Fruit fly (Drosophila melanogaster) whole organism, embryonic: ENCODE data around the gene Mkk4.

ENCODE experiments used
- Atf6 ChIP-seq: fragments of 200-800 bp; sonication (Bioruptor generic); IDR thresholded peaks from 2 replicates; pipeline ENCODE4 v1.3.6; 2022; ENCODE audit warnings: missing biosample characterization, missing genetic modification characterization
- BtbVII ChIP-seq: fragments of 200-800 bp; sonication (Bioruptor generic); optimal IDR thresholded peaks from 3 replicates; lab custom pipeline; 2017; ENCODE audit warnings: missing biosample characterization, mild to moderate bottlenecking, missing genetic modification characterization
- C15 ChIP-seq: fragments of 200-800 bp; sonication (Bioruptor generic); IDR thresholded peaks from 3 replicates; pipeline ENCODE4 v1.3.6; 2022; ENCODE audit warnings: missing biosample characterization, missing genetic modification characterization
- CG1024 ChIP-seq: fragments of 200-800 bp; sonication (Bioruptor generic); IDR thresholded peaks from 2 replicates; pipeline ENCODE4 v1.3.6; 2022; ENCODE audit warnings: missing biosample characterization, missing genetic modification characterization
- CG10462 ChIP-seq: fragments of 200-800 bp; sonication (Bioruptor generic); optimal IDR thresholded peaks from 2 replicates; lab custom pipeline; 2016; ENCODE audit warnings: missing biosample characterization, missing genetic modification characterization
- CG11456 ChIP-seq: fragments of 200-800 bp; sonication (Bioruptor generic); IDR thresholded peaks from 3 replicates; pipeline ENCODE4 v1.3.6; 2022; ENCODE audit warnings: missing biosample characterization, missing genetic modification characterization
- CG13287 ChIP-seq: fragments of 200-800 bp; sonication (Bioruptor generic); IDR thresholded peaks from 2 replicates; pipeline ENCODE4 v1.3.6; 2022; ENCODE audit warnings: missing biosample characterization, missing genetic modification characterization; ENCODE audit not compliant: partially characterized antibody
- CG13624 ChIP-seq: fragments of 200-800 bp; sonication (Bioruptor generic); optimal IDR thresholded peaks from 2 replicates; lab custom pipeline; 2016; ENCODE audit warnings: missing biosample characterization, missing genetic modification characterization
- CG17186 ChIP-seq: fragments of 200-800 bp; sonication (Bioruptor generic); optimal IDR thresholded peaks from 3 replicates; lab custom pipeline; 2017; ENCODE audit warnings: missing biosample characterization, missing genetic modification reagents, missing genetic modification characterization
- CG17385 ChIP-seq: fragments of 200-800 bp; sonication (Bioruptor generic); optimal IDR thresholded peaks from 3 replicates; lab custom pipeline; 2018; ENCODE audit warnings: missing biosample characterization, mild to moderate bottlenecking, missing genetic modification characterization
- CG18476 ChIP-seq: fragments of 200-800 bp; sonication (Bioruptor generic); optimal IDR thresholded peaks from 2 replicates; lab custom pipeline; 2016; ENCODE audit warnings: missing biosample characterization, mild to moderate bottlenecking, missing genetic modification characterization
- CG2678 ChIP-seq: fragments of 200-800 bp; sonication (Bioruptor generic); optimal IDR thresholded peaks from 3 replicates; lab custom pipeline; 2019; ENCODE audit warnings: missing biosample characterization, mild to moderate bottlenecking, missing genetic modification characterization, moderate library complexity
- CG31441 ChIP-seq: fragments of 200-800 bp; sonication (Bioruptor generic); IDR thresholded peaks from 2 replicates; pipeline ENCODE4 v1.3.6; 2022; ENCODE audit warnings: missing biosample characterization, missing genetic modification characterization
- CG32767 ChIP-seq: fragments of 200-800 bp; sonication (Bioruptor generic); IDR thresholded peaks from 2 replicates; pipeline ENCODE4 v1.3.6; 2022; ENCODE audit warnings: missing biosample characterization, missing genetic modification characterization
- CG3407 ChIP-seq: fragments of 200-800 bp; sonication (Bioruptor generic); optimal IDR thresholded peaks from 2 replicates; lab custom pipeline; 2018; ENCODE audit warnings: missing biosample characterization, mild to moderate bottlenecking, missing genetic modification characterization
- CG3726 ChIP-seq: fragments of 200-800 bp; sonication (Bioruptor generic); IDR thresholded peaks from 3 replicates; pipeline ENCODE4, ENCODE4 v1.3.6; 2022; ENCODE audit warnings: missing biosample characterization, missing genetic modification characterization
- CG6765 ChIP-seq: fragments of 200-800 bp; sonication (Bioruptor generic); optimal IDR thresholded peaks from 3 replicates; lab custom pipeline; 2017; ENCODE audit warnings: missing biosample characterization, mild to moderate bottlenecking, missing genetic modification characterization
- CG8290 ChIP-seq, 3 experiments: fragments of 200-800 bp; sonication (Bioruptor generic); optimal IDR thresholded peaks; 2 replicates each; lab custom pipeline; 2016 to 2019; ENCODE audit warnings: missing biosample characterization in 3 of 3, missing genetic modification characterization in 3 of 3, mild to moderate bottlenecking in 2 of 3, moderate library complexity in 1 of 3
- CG8944 ChIP-seq: fragments of 200-800 bp; sonication (Bioruptor generic); optimal IDR thresholded peaks from 3 replicates; lab custom pipeline; 2016; ENCODE audit warnings: missing biosample characterization, missing genetic modification characterization
- Dek ChIP-seq: fragments of 200-800 bp; sonication (Bioruptor generic); optimal IDR thresholded peaks from 3 replicates; lab custom pipeline; 2019; ENCODE audit warnings: missing biosample characterization, mild to moderate bottlenecking, missing genetic modification characterization, moderate library complexity
- Dip3 ChIP-seq: fragments of 200-800 bp; sonication (Bioruptor generic); optimal IDR thresholded peaks from 3 replicates; lab custom pipeline; 2016; ENCODE audit warnings: missing biosample characterization, missing genetic modification characterization
- Dref ChIP-seq: fragments of 200-800 bp; sonication (Bioruptor generic); IDR thresholded peaks from 2 replicates; pipeline ENCODE4 v1.3.6; 2022; ENCODE audit warnings: missing biosample characterization, missing genetic modification characterization
- E2f2 ChIP-seq: fragments of 200-800 bp; sonication (Bioruptor generic); IDR thresholded peaks from 2 replicates; pipeline ENCODE4 v1.3.6; 2022; ENCODE audit warnings: missing biosample characterization, missing genetic modification characterization
- Fer2 ChIP-seq: fragments of 200-800 bp; sonication (Bioruptor generic); optimal IDR thresholded peaks from 2 replicates; lab custom pipeline; 2018; ENCODE audit warnings: missing biosample characterization, mild to moderate bottlenecking, missing genetic modification characterization, moderate library complexity
- HLH3B ChIP-seq: fragments of 200-800 bp; sonication (Bioruptor generic); IDR thresholded peaks from 2 replicates; pipeline ENCODE4 v1.3.6; 2022; ENCODE audit warnings: missing biosample characterization, missing genetic modification characterization
- Hr3 ChIP-seq: fragments of 200-800 bp; sonication (Bioruptor generic); optimal IDR thresholded peaks from 3 replicates; lab custom pipeline; 2016; ENCODE audit warnings: missing biosample characterization, missing genetic modification characterization
- Lhr ChIP-seq: fragments of 200-800 bp; sonication (Bioruptor generic); optimal IDR thresholded peaks from 3 replicates; lab custom pipeline; 2017; ENCODE audit warnings: mild to moderate bottlenecking, missing biosample characterization, missing genetic modification reagents, missing genetic modification characterization
- NC2β ChIP-seq: fragments of 200-800 bp; sonication (Bioruptor generic); optimal IDR thresholded peaks from 2 replicates; lab custom pipeline; 2016; ENCODE audit warnings: missing biosample characterization, missing genetic modification characterization
- NK7.1 ChIP-seq: fragments of 200-800 bp; sonication (Bioruptor generic); optimal IDR thresholded peaks from 3 replicates; lab custom pipeline; 2016; ENCODE audit warnings: missing biosample characterization, missing genetic modification characterization
- Opbp ChIP-seq: fragments of 200-800 bp; sonication (Bioruptor generic); IDR thresholded peaks from 3 replicates; pipeline ENCODE4 v1.3.6; 2022; ENCODE audit warnings: missing biosample characterization, missing genetic modification characterization; ENCODE audit not compliant: partially characterized antibody
- Optix ChIP-seq: fragments of 200-800 bp; sonication (Bioruptor generic); IDR thresholded peaks from 3 replicates; pipeline ENCODE4 v1.3.6; 2022; ENCODE audit warnings: missing biosample characterization, missing genetic modification characterization
- PHDP ChIP-seq: fragments of 200-800 bp; sonication (Bioruptor generic); optimal IDR thresholded peaks from 3 replicates; lab custom pipeline; 2018; ENCODE audit warnings: missing biosample characterization, mild to moderate bottlenecking, missing genetic modification characterization, moderate library complexity
- Six4 ChIP-seq: fragments of 200-800 bp; sonication (Bioruptor generic); optimal IDR thresholded peaks from 2 replicates; lab custom pipeline; 2016; ENCODE audit warnings: missing biosample characterization, missing genetic modification characterization
- Sox100B ChIP-seq: fragments of 200-800 bp; sonication (Bioruptor generic); optimal IDR thresholded peaks from 3 replicates; lab custom pipeline; 2018; ENCODE audit warnings: missing biosample characterization, mild to moderate bottlenecking, missing genetic modification characterization
- aop ChIP-seq: fragments of 200-800 bp; sonication (Bioruptor generic); IDR thresholded peaks from 2 replicates; pipeline ENCODE4 v1.3.6; 2022; ENCODE audit warnings: missing biosample characterization, missing genetic modification characterization
- ato ChIP-seq: fragments of 200-800 bp; sonication (Bioruptor generic); IDR thresholded peaks from 2 replicates; pipeline ENCODE4 v1.3.6; 2022; ENCODE audit warnings: missing biosample characterization, missing genetic modification characterization; ENCODE audit not compliant: partially characterized antibody
- cwo ChIP-seq: fragments of 200-800 bp; sonication (Bioruptor generic); optimal IDR thresholded peaks from 3 replicates; lab custom pipeline; 2017; ENCODE audit warnings: missing biosample characterization, missing genetic modification characterization, mild to moderate bottlenecking, moderate library complexity, missing genetic modification reagents
- fd102C ChIP-seq: fragments of 200-800 bp; sonication (Bioruptor generic); optimal IDR thresholded peaks from 2 replicates; lab custom pipeline; 2018; ENCODE audit warnings: missing biosample characterization, mild to moderate bottlenecking, missing genetic modification characterization, moderate library complexity
- fd96Cb ChIP-seq: fragments of 200-800 bp; sonication (Bioruptor generic); optimal IDR thresholded peaks from 2 replicates; lab custom pipeline; 2018; ENCODE audit warnings: missing biosample characterization, mild to moderate bottlenecking, missing genetic modification characterization, moderate library complexity
- ftz-f1 ChIP-seq: fragments of 200-800 bp; sonication (Bioruptor generic); optimal IDR thresholded peaks from 2 replicates; lab custom pipeline; 2016; ENCODE audit warnings: missing biosample characterization, missing genetic modification characterization
- jing ChIP-seq: fragments of 200-800 bp; sonication (Bioruptor generic); optimal IDR thresholded peaks from 2 replicates; lab custom pipeline; 2018; ENCODE audit warnings: missing biosample characterization, mild to moderate bottlenecking, missing genetic modification characterization
- kay ChIP-seq: fragments of 200-800 bp; sonication (Bioruptor generic); optimal IDR thresholded peaks from 2 replicates; lab custom pipeline; 2016; ENCODE audit warnings: missing biosample characterization, missing genetic modification characterization
- ken ChIP-seq: fragments of 200-800 bp; sonication (Bioruptor generic); IDR thresholded peaks from 3 replicates; pipeline ENCODE4 v1.3.6; 2022; ENCODE audit warnings: missing biosample characterization, missing genetic modification characterization
- nerfin-1 ChIP-seq: fragments of 200-800 bp; sonication (Bioruptor generic); optimal IDR thresholded peaks from 3 replicates; lab custom pipeline; 2019; ENCODE audit warnings: missing biosample characterization, mild to moderate bottlenecking, missing genetic modification characterization, moderate library complexity
- pho ChIP-seq: fragments of 200-800 bp; sonication (Bioruptor generic); optimal IDR thresholded peaks from 2 replicates; lab custom pipeline; 2016; ENCODE audit warnings: missing biosample characterization, missing genetic modification characterization
- pum ChIP-seq: fragments of 200-800 bp; sonication (Bioruptor generic); optimal IDR thresholded peaks from 2 replicates; lab custom pipeline; 2016; ENCODE audit warnings: missing biosample characterization, missing genetic modification characterization
- schlank ChIP-seq: fragments of 200-800 bp; sonication (Bioruptor generic); optimal IDR thresholded peaks from 2 replicates; lab custom pipeline; 2018; ENCODE audit warnings: missing biosample characterization, mild to moderate bottlenecking, missing genetic modification characterization
- sim ChIP-seq: fragments of 200-800 bp; sonication (Bioruptor generic); IDR thresholded peaks from 2 replicates; pipeline ENCODE4 v1.3.6; 2022; ENCODE audit warnings: missing biosample characterization, missing genetic modification characterization
- so ChIP-seq: fragments of 200-800 bp; sonication (Bioruptor generic); IDR thresholded peaks from 3 replicates; pipeline ENCODE4 v1.3.6; 2022; ENCODE audit warnings: missing biosample characterization, missing genetic modification characterization

Mkk4 gene

DNA sequence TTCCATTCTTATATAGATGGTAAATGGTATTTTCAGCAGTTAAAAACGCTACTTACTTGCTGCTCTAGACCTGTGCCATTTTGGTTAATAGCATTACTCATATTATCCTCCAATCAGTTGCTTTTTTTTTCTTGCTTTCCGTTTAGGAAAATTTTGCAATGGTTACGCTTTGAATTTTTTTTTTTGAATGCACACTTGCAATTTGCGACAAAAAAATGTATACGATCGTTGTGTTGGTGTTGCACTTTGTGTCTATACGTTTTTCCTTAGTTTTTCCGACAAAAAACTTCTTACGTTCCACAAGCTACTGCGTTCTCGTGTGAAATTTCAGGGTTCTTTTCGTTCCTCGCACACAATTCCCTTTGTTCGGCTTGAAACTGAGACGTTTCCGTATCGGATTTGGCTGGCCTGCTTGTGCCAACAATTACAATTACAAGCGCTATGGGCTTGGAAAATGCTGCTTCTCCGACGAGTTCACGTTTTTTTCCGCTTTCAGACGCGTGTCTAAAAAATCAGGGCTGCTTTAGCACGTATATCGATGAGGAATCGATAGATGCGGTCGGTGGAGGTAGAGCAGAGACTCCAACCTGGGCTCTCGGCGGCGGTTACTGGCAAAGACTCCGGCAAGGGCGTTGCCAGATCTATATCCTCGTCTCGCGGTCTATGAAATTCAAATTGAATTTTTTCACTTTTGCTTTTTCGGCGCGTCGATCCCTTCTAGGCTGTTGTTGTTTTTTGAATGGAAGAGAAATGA is 9.5 kb upstream of the Mkk4 start (continued):
- TF ChIP-seq pum (GFP tag; lab: Kevin White, UChicago) = no peak
- TF ChIP-seq fd96Cb (tag; lab: Kevin White, UChicago) = no peak
- TF ChIP-seq CG8944 (GFP tag; lab: Kevin White, UChicago) = no peak
- peak; percentile 49; the same call in 2 of the 3 replicates for TF ChIP-seq CG11456 (GFP tag; lab: Robert Waterston, UW)
- no peak for TF ChIP-seq Optix (GFP tag; lab: Robert Waterston, UW)
- TF ChIP-seq fd102C (GFP tag; lab: Kevin White, UChicago) = no peak
- no peak for TF ChIP-seq CG3726
- TF ChIP-seq CG10462 = no peak
- no peak for TF ChIP-seq NK7.1
- TF ChIP-seq CG13624 (GFP tag; lab: Kevin White, UChicago) = peak; percentile 73
- peak; percentile 49 for TF ChIP-seq cwo (GFP tag; lab: Kevin White, UChicago)
- peak; percentile 99 for TF ChIP-seq Dref (GFP tag; lab: Robert Waterston, UW)
- 0 out of 2 replicates have a peak, but pooled peaks have one; percentile 6 for TF ChIP-seq CG1024
- TF ChIP-seq Opbp (GFP tag; lab: Robert Waterston, UW) = peak; percentile 94
- peak; percentile 16 for TF ChIP-seq schlank (tag; lab: Kevin White, UChicago)
- TF ChIP-seq CG18476 (GFP tag; lab: Kevin White, UChicago) = no peak
- TF ChIP-seq BtbVII (GFP tag; lab: Kevin White, UChicago) = no peak
- TF ChIP-seq so = no peak
- TF ChIP-seq kay (GFP tag; lab: Kevin White, UChicago) = no peak
- no peak for TF ChIP-seq jing
- no peak for TF ChIP-seq Sox100B
- TF ChIP-seq CG17385 = peak; percentile 37
- TF ChIP-seq ato (GFP tag; lab: Robert Waterston, UW) = peak; percentile 88
- TF ChIP-seq Fer2 (tag; lab: Kevin White, UChicago) = no peak
- TF ChIP-seq aop (GFP tag; lab: Robert Waterston, UW) = peak; percentile 30; the same call in 1 of the 2 replicates
- no peak for TF ChIP-seq Hr3 (GFP tag; lab: Kevin White, UChicago)
- no peak for TF ChIP-seq CG3407 (GFP tag; lab: Kevin White, UChicago)
- TF ChIP-seq HLH3B = no peak
- peak; percentile 55 for TF ChIP-seq CG8290 (GFP tag; optimal IDR thresholded peaks at IDR 0.05; lab: Kevin White, UChicago)
- peak in 1 of 2 experiments; percentile 89 for TF ChIP-seq CG8290 (tag; optimal IDR thresholded peaks at IDR 0.05; lab: Kevin White, UChicago)
- peak; percentile 63 for TF ChIP-seq NC2β (GFP tag; lab: Kevin White, UChicago)
- TF ChIP-seq Lhr (GFP tag; lab: Kevin White, UChicago) = peak; percentile 90
- TF ChIP-seq CG32767 (GFP tag; lab: Robert Waterston, UW) = peak; percentile 47
- peak; percentile 99 for TF ChIP-seq E2f2 (GFP tag; lab: Robert Waterston, UW)
- no peak for TF ChIP-seq C15
- no peak; the same call in 1 of the 2 replicates for TF ChIP-seq CG31441
- TF ChIP-seq ftz-f1 (GFP tag; lab: Kevin White, UChicago) = peak; percentile 74
- no peak for TF ChIP-seq Six4 (GFP tag; lab: Kevin White, UChicago)
- peak; percentile 33 for TF ChIP-seq CG2678
- TF ChIP-seq pho (GFP tag; lab: Kevin White, UChicago) = peak; percentile 72
- TF ChIP-seq CG6765 (GFP tag; lab: Kevin White, UChicago) = peak; percentile 48
- TF ChIP-seq ken (GFP tag; lab: Robert Waterston, UW) = peak; percentile 77
- peak; percentile 88 for TF ChIP-seq CG13287 (GFP tag; lab: Robert Waterston, UW)
- TF ChIP-seq sim (GFP tag; lab: Robert Waterston, UW) = no peak
- TF ChIP-seq Dek (tag; lab: Kevin White, UChicago) = peak; percentile 15
- TF ChIP-seq nerfin-1 (tag; lab: Kevin White, UChicago) = peak; percentile 39
- peak; percentile 30; the same call in 1 of the 2 replicates for TF ChIP-seq Atf6
- peak; percentile 20 for TF ChIP-seq PHDP (tag; lab: Kevin White, UChicago)
- peak; percentile 27 for TF ChIP-seq Dip3 (GFP tag; lab: Kevin White, UChicago)
- peak; percentile 87 for TF ChIP-seq CG17186 (GFP tag; lab: Kevin White, UChicago)
